Fruit fly (Drosophila melanogaster): ENCODE results near the gene CG18766.
A peak's percentile ranks its signal among the peaks of the same experiment; 100 is the strongest.

CG18766 gene

DNA sequence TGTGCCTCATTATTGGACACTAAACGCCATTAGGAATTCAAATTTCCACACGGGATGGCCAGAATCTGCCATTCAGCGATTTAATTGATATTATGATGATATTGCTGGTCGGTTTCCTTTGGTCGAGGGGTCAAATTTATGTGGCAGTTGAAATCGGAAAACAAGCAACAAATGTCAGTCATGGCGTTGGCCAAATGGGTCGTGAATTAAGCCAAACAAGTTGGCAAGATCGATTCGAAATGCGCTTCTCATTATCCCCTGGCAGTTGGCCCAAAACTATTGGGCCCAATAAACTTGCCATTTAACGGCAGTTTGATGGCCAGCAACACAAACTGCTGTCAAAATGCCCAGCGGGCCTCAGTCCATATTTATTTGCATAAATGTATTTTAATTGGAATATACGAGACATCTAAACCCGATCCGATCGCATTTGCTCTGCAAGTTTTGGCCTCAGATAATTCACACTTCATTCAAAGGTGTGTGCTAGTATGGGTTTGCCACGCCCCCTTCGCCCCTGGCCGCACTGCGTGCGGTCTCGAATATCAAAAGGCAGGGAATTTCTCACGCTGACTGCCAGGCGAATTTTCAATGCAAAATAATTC is 32.0 kb downstream of the CG18766 start:
- TF ChIP-seq Sox15 (GFP tag; optimal IDR thresholded peaks at IDR 0.05) (no peak), CG10631 (GFP tag; optimal IDR thresholded peaks at IDR 0.05) (no peak), net (GFP tag; optimal IDR thresholded peaks at IDR 0.05) (no peak)

DNA sequence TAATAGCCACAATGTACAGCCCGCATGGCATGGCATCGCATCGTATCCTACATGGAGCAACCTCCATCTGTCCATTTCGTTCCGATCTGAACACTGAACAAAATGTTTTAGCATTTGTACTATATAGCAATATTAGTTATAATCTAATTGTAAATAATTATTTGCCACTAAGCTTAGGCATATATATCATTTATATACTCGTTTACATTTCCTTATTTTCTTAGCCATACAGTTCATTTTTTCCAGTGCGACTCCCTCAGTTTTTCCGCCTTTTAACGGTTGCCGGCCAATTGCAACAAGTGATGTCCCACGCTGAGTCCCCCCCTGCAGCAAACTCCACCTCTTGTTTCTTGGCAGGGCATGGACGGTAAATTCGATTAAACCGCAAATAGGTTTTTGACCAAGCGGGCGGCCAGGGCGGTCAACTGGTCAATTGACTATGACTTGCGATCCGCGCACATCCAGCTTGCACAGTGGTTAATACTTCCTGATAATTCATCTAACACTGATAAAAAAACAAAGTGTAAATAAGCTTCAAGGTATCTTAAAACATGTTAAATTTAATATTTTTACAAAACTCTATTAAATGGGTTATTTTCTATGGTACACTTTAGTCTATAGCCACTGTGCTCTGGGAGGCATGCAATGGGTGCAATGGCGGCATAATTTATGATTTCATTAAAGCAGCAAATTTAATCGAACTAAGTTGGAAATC is 35.3 kb downstream of the CG18766 start:
- TF ChIP-seq vri (GFP tag; optimal IDR thresholded peaks at IDR 0.05) (no peak), CG7368 (GFP tag; optimal IDR thresholded peaks at IDR 0.05) (no peak), Ets96B (tag; optimal IDR thresholded peaks at IDR 0.05) (no peak), Blimp-1 (GFP tag; optimal IDR thresholded peaks at IDR 0.05) (no peak), spab (GFP tag; optimal IDR thresholded peaks at IDR 0.05) (no peak), CG15336 (GFP tag; IDR thresholded peaks at IDR 0.05) (peak; percentile 53), pdm3 (GFP tag; optimal IDR thresholded peaks at IDR 0.05) (peak; percentile 27), CG8632 (GFP tag; optimal IDR thresholded peaks at IDR 0.05) (no peak), fkh (GFP tag; optimal IDR thresholded peaks at IDR 0.05) (no peak), CG6163 (GFP tag; IDR thresholded peaks at IDR 0.05) (peak; percentile 54), CG10631 (GFP tag; optimal IDR thresholded peaks at IDR 0.05) (no peak), Ets21C (GFP tag; optimal IDR thresholded peaks at IDR 0.05) (no peak), Lpt (GFP tag; optimal IDR thresholded peaks at IDR 0.05) (no peak), dsx (GFP tag; optimal IDR thresholded peaks at IDR 0.05; ENCODE audit: poor library complexity, severe bottlenecking) (no peak), dac (GFP tag; optimal IDR thresholded peaks at IDR 0.05) (no peak), svp (GFP tag) (peak; percentile 34), achi (GFP tag; optimal IDR thresholded peaks at IDR 0.05) (no peak), CG4318 (GFP tag; optimal IDR thresholded peaks at IDR 0.05) (no peak), CG10669 (GFP tag; optimal IDR thresholded peaks at IDR 0.05) (no peak), Hr39 (GFP tag; optimal IDR thresholded peaks at IDR 0.05) (no peak), CG11902 (GFP tag; optimal IDR thresholded peaks at IDR 0.05) (no peak), Gug (GFP tag; IDR thresholded peaks at IDR 0.05) (peak; percentile 43; the same call in 1 of the 2 replicates), ss (GFP tag; optimal IDR thresholded peaks at IDR 0.05) (no peak), acj6 (GFP tag; optimal IDR thresholded peaks at IDR 0.05) (no peak), CG3919 (GFP tag; optimal IDR thresholded peaks at IDR 0.05) (no peak), Eip78C (GFP tag) (peak; percentile 48), Met (GFP tag; optimal IDR thresholded peaks at IDR 0.05) (no peak), CG31627 (GFP tag; optimal IDR thresholded peaks at IDR 0.05) (no peak), Sox102F (GFP tag; optimal IDR thresholded peaks at IDR 0.05) (no peak), Eip75B (GFP tag; optimal IDR thresholded peaks at IDR 0.05) (no peak), fd85E (GFP tag; optimal IDR thresholded peaks at IDR 0.05) (no peak), Smox (GFP tag; optimal IDR thresholded peaks at IDR 0.05) (no peak), CG34406 (GFP tag; optimal IDR thresholded peaks at IDR 0.05) (no peak), Sox15 (GFP tag; optimal IDR thresholded peaks at IDR 0.05) (no peak), lz (GFP tag; optimal IDR thresholded peaks at IDR 0.05) (no peak), CG9139 (GFP tag; optimal IDR thresholded peaks at IDR 0.05) (no peak), CG8319 (GFP tag; optimal IDR thresholded peaks at IDR 0.05) (no peak), esn (GFP tag; optimal IDR thresholded peaks at IDR 0.05) (no peak), CG16779 (tag; optimal IDR thresholded peaks at IDR 0.05) (no peak), CG11762 (GFP tag; optimal IDR thresholded peaks at IDR 0.05; ENCODE audit: insufficient read depth) (no peak), Hr4 (GFP tag; optimal IDR thresholded peaks at IDR 0.05) (peak; percentile 40), Sox14 (GFP tag; optimal IDR thresholded peaks at IDR 0.05) (no peak), CG1621 (tag; optimal IDR thresholded peaks at IDR 0.05) (no peak), net (GFP tag; optimal IDR thresholded peaks at IDR 0.05) (no peak), cyc (GFP tag; optimal IDR thresholded peaks at IDR 0.05) (no peak), Hr38 (GFP tag; optimal IDR thresholded peaks at IDR 0.05) (no peak), salr (GFP tag; optimal IDR thresholded peaks at IDR 0.05) (no peak), CG6808 (GFP tag; optimal IDR thresholded peaks at IDR 0.05) (no peak)

All from whole organism, prepupa.